Fruit fly (Drosophila melanogaster) whole organism, embryonic: Measurements from ENCODE around the gene EMC5.

Experiments used
- C15 ChIP-seq: fragments of 200-800 bp; sonication (Bioruptor generic); IDR thresholded peaks from 3 replicates; pipeline ENCODE4 v1.3.6; 2022; ENCODE audit warnings: missing biosample characterization, missing genetic modification characterization
- CG10267 ChIP-seq: fragments of 200-800 bp; sonication (Bioruptor generic); optimal IDR thresholded peaks from 2 replicates; lab custom pipeline; 2018; ENCODE audit warnings: missing biosample characterization, mild to moderate bottlenecking, missing genetic modification characterization, moderate library complexity
- CG11504 ChIP-seq: fragments of 200-800 bp; sonication (Bioruptor generic); optimal IDR thresholded peaks from 3 replicates; lab custom pipeline; 2019; ENCODE audit warnings: missing biosample characterization, mild to moderate bottlenecking, missing genetic modification characterization, moderate library complexity
- CG12071 ChIP-seq: fragments of 200-800 bp; sonication (Bioruptor generic); optimal IDR thresholded peaks from 3 replicates; lab custom pipeline; 2018; ENCODE audit warnings: missing biosample characterization, mild to moderate bottlenecking, missing genetic modification characterization
- CG12659 ChIP-seq: fragments of 200-800 bp; sonication (Bioruptor generic); optimal IDR thresholded peaks from 3 replicates; lab custom pipeline; 2017; ENCODE audit warnings: mild to moderate bottlenecking, missing biosample characterization, missing genetic modification reagents, missing genetic modification characterization
- CG12744 ChIP-seq: fragments of 200-800 bp; sonication (Bioruptor generic); optimal IDR thresholded peaks from 2 replicates; lab custom pipeline; 2016; ENCODE audit warnings: missing biosample characterization, missing genetic modification characterization
- CG13894 ChIP-seq: fragments of 200-800 bp; sonication (Bioruptor generic); optimal IDR thresholded peaks from 3 replicates; lab custom pipeline; 2018; ENCODE audit warnings: missing biosample characterization, mild to moderate bottlenecking, missing genetic modification characterization, moderate library complexity
- CG15696 ChIP-seq: fragments of 200-800 bp; sonication (Bioruptor generic); optimal IDR thresholded peaks from 2 replicates; lab custom pipeline; 2019; ENCODE audit warnings: missing biosample characterization, mild to moderate bottlenecking, missing genetic modification characterization, moderate library complexity
- CG17829 ChIP-seq: fragments of 200-800 bp; optimal IDR thresholded peaks from 2 replicates; lab custom pipeline; 2019; ENCODE audit warnings: missing biosample characterization, mild to moderate bottlenecking, missing genetic modification characterization, moderate library complexity
- CG2678 ChIP-seq: fragments of 200-800 bp; sonication (Bioruptor generic); optimal IDR thresholded peaks from 3 replicates; lab custom pipeline; 2019; ENCODE audit warnings: missing biosample characterization, mild to moderate bottlenecking, missing genetic modification characterization, moderate library complexity
- CG2712 ChIP-seq: fragments of 200-800 bp; optimal IDR thresholded peaks from 3 replicates; lab custom pipeline; 2019; ENCODE audit warnings: missing biosample characterization, mild to moderate bottlenecking, missing genetic modification characterization, moderate library complexity
- CG31224 ChIP-seq: fragments of 200-800 bp; sonication (Bioruptor generic); IDR thresholded peaks from 2 replicates; pipeline ENCODE4 v1.3.6; 2022; ENCODE audit warnings: missing biosample characterization, missing genetic modification characterization
- CG32532 ChIP-seq: fragments of 200-800 bp; sonication (Bioruptor generic); IDR thresholded peaks from 2 replicates; pipeline ENCODE4 v1.3.6; 2022; ENCODE audit warnings: missing biosample characterization, missing genetic modification characterization
- CG3281 ChIP-seq: fragments of 200-800 bp; sonication (Bioruptor generic); optimal IDR thresholded peaks from 3 replicates; lab custom pipeline; 2017; ENCODE audit warnings: missing biosample characterization, mild to moderate bottlenecking, missing genetic modification characterization
- CG3847 ChIP-seq: fragments of 200-800 bp; sonication (Bioruptor generic); IDR thresholded peaks from 2 replicates; pipeline ENCODE4 v1.3.6; 2022; ENCODE audit warnings: missing biosample characterization, missing genetic modification characterization
- CG4404 ChIP-seq: fragments of 200-800 bp; sonication (Bioruptor generic); IDR thresholded peaks from 2 replicates; pipeline ENCODE4 v1.3.6; 2022; ENCODE audit warnings: missing biosample characterization, missing genetic modification characterization
- CG6272 ChIP-seq: fragments of 200-800 bp; sonication (Bioruptor generic); IDR thresholded peaks from 2 replicates; pipeline ENCODE4 v1.3.6; 2022; ENCODE audit warnings: missing biosample characterization, missing genetic modification characterization
- CG6813 ChIP-seq: fragments of 200-800 bp; sonication (Bioruptor generic); optimal IDR thresholded peaks from 2 replicates; lab custom pipeline; 2017; ENCODE audit warnings: missing biosample characterization, missing genetic modification characterization, mild to moderate bottlenecking, moderate library complexity, missing genetic modification reagents
- CG7357 ChIP-seq: fragments of 200-800 bp; sonication (Bioruptor generic); IDR thresholded peaks from 3 replicates; pipeline ENCODE4 v1.3.6; 2022; ENCODE audit warnings: missing biosample characterization, missing genetic modification characterization
- CG9609 ChIP-seq: fragments of 200-800 bp; sonication (Bioruptor generic); optimal IDR thresholded peaks from 3 replicates; lab custom pipeline; 2016; ENCODE audit warnings: missing biosample characterization, missing genetic modification characterization
- CHES-1-like ChIP-seq: fragments of 200-800 bp; sonication (Bioruptor generic); optimal IDR thresholded peaks from 2 replicates; lab custom pipeline; 2016; ENCODE audit warnings: missing biosample characterization, missing genetic modification characterization
- CoRest ChIP-seq: fragments of 200-800 bp; sonication (Bioruptor generic); optimal IDR thresholded peaks from 3 replicates; lab custom pipeline; 2018; ENCODE audit warnings: missing biosample characterization, mild to moderate bottlenecking, missing genetic modification characterization, moderate library complexity
- Dbx ChIP-seq: fragments of 200-800 bp; sonication (Bioruptor generic); IDR thresholded peaks from 3 replicates; pipeline ENCODE4 v1.3.6; 2022; ENCODE audit warnings: missing biosample characterization, missing genetic modification characterization
- Dek ChIP-seq: fragments of 200-800 bp; sonication (Bioruptor generic); optimal IDR thresholded peaks from 3 replicates; lab custom pipeline; 2019; ENCODE audit warnings: missing biosample characterization, mild to moderate bottlenecking, missing genetic modification characterization, moderate library complexity
- Doc2 ChIP-seq: fragments of 200-800 bp; sonication (Bioruptor generic); IDR thresholded peaks from 2 replicates; pipeline ENCODE4 v1.3.6; 2022; ENCODE audit warnings: missing biosample characterization, missing genetic modification characterization
- Gug ChIP-seq: fragments of 200-800 bp; sonication (Bioruptor generic); IDR thresholded peaks from 4 replicates; pipeline ENCODE4 v1.3.6; 2022; ENCODE audit warnings: missing biosample characterization, missing genetic modification characterization
- Hand ChIP-seq: fragments of 200-800 bp; sonication (Bioruptor generic); optimal IDR thresholded peaks from 2 replicates; lab custom pipeline; 2017; ENCODE audit warnings: mild to moderate bottlenecking, missing biosample characterization, missing genetic modification reagents, missing genetic modification characterization
- Lhr ChIP-seq: fragments of 200-800 bp; sonication (Bioruptor generic); optimal IDR thresholded peaks from 3 replicates; lab custom pipeline; 2017; ENCODE audit warnings: mild to moderate bottlenecking, missing biosample characterization, missing genetic modification reagents, missing genetic modification characterization
- Nf-YB ChIP-seq: fragments of 200-800 bp; sonication (Bioruptor generic); optimal IDR thresholded peaks from 3 replicates; lab custom pipeline; 2019; ENCODE audit warnings: missing biosample characterization, mild to moderate bottlenecking, missing genetic modification characterization, moderate library complexity
- Nf-YC ChIP-seq: fragments of 200-800 bp; optimal IDR thresholded peaks from 3 replicates; lab custom pipeline; 2019; ENCODE audit warnings: missing biosample characterization, mild to moderate bottlenecking, missing genetic modification characterization, moderate library complexity
- Ptx1 ChIP-seq: fragments of 200-800 bp; sonication (Bioruptor generic); IDR thresholded peaks from 2 replicates; pipeline ENCODE4 v1.3.6; 2022; ENCODE audit warnings: missing biosample characterization, missing genetic modification characterization
- Sin3A ChIP-seq: fragments of >200 bp; optimal IDR thresholded peaks from 2 replicates; lab custom pipeline; 2018
- Sox102F ChIP-seq: fragments of 200-800 bp; sonication (Bioruptor generic); optimal IDR thresholded peaks from 2 replicates; lab custom pipeline; 2018; ENCODE audit warnings: missing biosample characterization, mild to moderate bottlenecking, missing genetic modification characterization, moderate library complexity
- Usf ChIP-seq: fragments of 200-800 bp; sonication (Bioruptor generic); optimal IDR thresholded peaks from 2 replicates; lab custom pipeline; 2017; ENCODE audit warnings: missing genotype, missing biosample characterization, missing genetic modification characterization
- Xrp1 ChIP-seq: fragments of 200-800 bp; sonication (Bioruptor generic); IDR thresholded peaks from 2 replicates; pipeline ENCODE4 v1.3.6; 2022; ENCODE audit warnings: missing biosample characterization, missing genetic modification characterization
- al ChIP-seq: fragments of 200-800 bp; sonication (Bioruptor generic); IDR thresholded peaks from 2 replicates; pipeline ENCODE4 v1.3.6; 2022; ENCODE audit warnings: missing biosample characterization, missing genetic modification characterization
- aop ChIP-seq: fragments of 200-800 bp; sonication (Bioruptor generic); IDR thresholded peaks from 2 replicates; pipeline ENCODE4 v1.3.6; 2022; ENCODE audit warnings: missing biosample characterization, missing genetic modification characterization
- bcd ChIP-seq: fragments of 200-800 bp; sonication (Bioruptor generic); optimal IDR thresholded peaks from 2 replicates; lab custom pipeline; 2017; ENCODE audit warnings: missing biosample characterization, mild to moderate bottlenecking, missing genetic modification characterization
- cwo ChIP-seq: fragments of 200-800 bp; sonication (Bioruptor generic); optimal IDR thresholded peaks from 3 replicates; lab custom pipeline; 2017; ENCODE audit warnings: missing biosample characterization, missing genetic modification characterization, mild to moderate bottlenecking, moderate library complexity, missing genetic modification reagents
- fd3F ChIP-seq: fragments of 200-800 bp; sonication (Bioruptor generic); optimal IDR thresholded peaks from 2 replicates; lab custom pipeline; 2018; ENCODE audit warnings: missing biosample characterization, mild to moderate bottlenecking, missing genetic modification characterization, moderate library complexity
- gem ChIP-seq: fragments of 200-800 bp; sonication (Bioruptor generic); optimal IDR thresholded peaks from 2 replicates; lab custom pipeline; 2019; ENCODE audit warnings: missing biosample characterization, mild to moderate bottlenecking, missing genetic modification characterization, moderate library complexity
- grau ChIP-seq: fragments of 200-800 bp; optimal IDR thresholded peaks from 3 replicates; lab custom pipeline; 2019; ENCODE audit warnings: missing biosample characterization, mild to moderate bottlenecking, missing genetic modification characterization, moderate library complexity
- lmd ChIP-seq: fragments of 200-800 bp; sonication (Bioruptor generic); IDR thresholded peaks from 2 replicates; pipeline ENCODE4 v1.3.6; 2022; ENCODE audit warnings: missing biosample characterization, missing genetic modification characterization
- nau ChIP-seq: fragments of 200-800 bp; sonication (Bioruptor generic); optimal IDR thresholded peaks from 3 replicates; lab custom pipeline; 2017; ENCODE audit warnings: missing biosample characterization, mild to moderate bottlenecking, missing genetic modification characterization, missing genetic modification reagents
- pan ChIP-seq, 4 experiments: fragments of >200 bp in 3 of 4; fragments of 200-800 bp in 1 of 4; sonication (Bioruptor generic) in 1 of 4; optimal IDR thresholded peaks in 3 of 4; IDR thresholded peaks in 1 of 4; 2 replicates each; pipeline versions ENCODE4 v1.3.6 to Lab custom; 2017 to 2022; ENCODE audit warnings: missing biosample characterization in 2 of 4, missing genetic modification characterization in 2 of 4, mixed read lengths in 1 of 4
- scrt ChIP-seq: fragments of 200-800 bp; sonication (Bioruptor generic); optimal IDR thresholded peaks from 2 replicates; lab custom pipeline; 2018; ENCODE audit warnings: missing biosample characterization, mild to moderate bottlenecking, missing genetic modification characterization, moderate library complexity
- sob ChIP-seq: fragments of 200-800 bp; sonication (Bioruptor generic); IDR thresholded peaks from 2 replicates; pipeline ENCODE4 v1.3.6; 2022; ENCODE audit warnings: missing biosample characterization, missing genetic modification characterization
- stc ChIP-seq: fragments of 200-800 bp; sonication (Bioruptor generic); IDR thresholded peaks from 2 replicates; pipeline ENCODE4 v1.3.6; 2022; ENCODE audit warnings: missing biosample characterization, missing genetic modification characterization
- vnd ChIP-seq: fragments of 200-800 bp; sonication (Bioruptor generic); IDR thresholded peaks from 3 replicates; pipeline ENCODE4 v1.3.6; 2022; ENCODE audit warnings: missing biosample characterization, missing genetic modification characterization; ENCODE audit not compliant: partially characterized antibody
- wdn ChIP-seq: fragments of 200-800 bp; sonication (Bioruptor generic); IDR thresholded peaks from 2 replicates; pipeline ENCODE4 v1.3.6; 2022; ENCODE audit warnings: missing biosample characterization, missing genetic modification characterization

Gene EMC5

dm6 chr2L:18966844-18967243 lies 20.7 kb upstream of the EMC5 start (continued):
- TF ChIP-seq CG17829 (tag; lab: Kevin White, UChicago) (peak; percentile 56), CoRest (tag; lab: Kevin White, UChicago) (peak; percentile 34), Dek (tag; lab: Kevin White, UChicago) (peak; percentile 34), Xrp1 (peak; percentile 42; the same call in 1 of the 2 replicates), CG3281 (GFP tag; lab: Kevin White, UChicago) (peak; percentile 71), Ptx1 (GFP tag; lab: Robert Waterston, UW) (peak; percentile 76), C15 (GFP tag; lab: Robert Waterston, UW) (0 out of 3 replicates have a peak, but pooled peaks have one; percentile 45), CHES-1-like (GFP tag; lab: Kevin White, UChicago) (no peak), aop (no peak), CG4404 (no peak), Sox102F (GFP tag; lab: Kevin White, UChicago) (peak; percentile 31), pan (optimal IDR thresholded peaks at IDR 0.05; lab: Kevin White, UChicago) (no peak), pan (GFP tag; optimal IDR thresholded peaks at IDR 0.05 in 1 of 2, IDR thresholded peaks at IDR 0.05 in 1 of 2) (peak in 1 of 2 experiments; percentile 74), CG31224 (GFP tag; lab: Robert Waterston, UW) (peak; percentile 62), Dbx (GFP tag; lab: Robert Waterston, UW) (peak; percentile 62; the same call in 1 of the 3 replicates), CG9609 (GFP tag; lab: Kevin White, UChicago) (no peak), Usf (GFP tag; lab: Kevin White, UChicago) (no peak), gem (tag; lab: Kevin White, UChicago) (peak; percentile 61), bcd (GFP tag; lab: Kevin White, UChicago) (peak; percentile 29), CG32532 (GFP tag; lab: Robert Waterston, UW) (peak; percentile 79), CG2712 (peak; percentile 57), CG2678 (tag; lab: Kevin White, UChicago) (peak; percentile 80), al (peak; percentile 49; the same call in 1 of the 2 replicates), Sin3A (lab: Kevin White, UChicago) (no peak), nau (GFP tag; lab: Kevin White, UChicago) (no peak), sob (GFP tag; lab: Robert Waterston, UW) (peak; percentile 56), CG7357 (GFP tag; lab: Robert Waterston, UW) (0 out of 3 replicates have a peak, but pooled peaks have one; percentile 13), CG12659 (peak; percentile 36), scrt (GFP tag; lab: Kevin White, UChicago) (peak; percentile 13), Nf-YB (no peak), Doc2 (GFP tag; lab: Robert Waterston, UW) (no peak), grau (tag; lab: Kevin White, UChicago) (peak; percentile 62), wdn (peak; percentile 65; the same call in 1 of the 2 replicates), CG12071 (GFP tag; lab: Kevin White, UChicago) (no peak), CG11504 (tag; lab: Kevin White, UChicago) (peak; percentile 36), CG10267 (tag; lab: Kevin White, UChicago) (peak; percentile 3), lmd (GFP tag; lab: Robert Waterston, UW) (peak; percentile 48; the same call in 1 of the 2 replicates), CG3847 (peak; percentile 60), Gug (GFP tag; lab: Robert Waterston, UW) (peak; percentile 14; the same call in 1 of the 4 replicates), CG6272 (GFP tag; lab: Robert Waterston, UW) (0 out of 2 replicates have a peak, but pooled peaks have one; percentile 31), CG12744 (GFP tag; lab: Kevin White, UChicago) (no peak), CG13894 (tag; lab: Kevin White, UChicago) (peak; percentile 57), CG15696 (peak; percentile 16), Nf-YC (tag; lab: Kevin White, UChicago) (peak; percentile 36), Lhr (GFP tag; lab: Kevin White, UChicago) (no peak), cwo (peak; percentile 59), vnd (GFP tag; lab: Robert Waterston, UW) (no peak), stc (GFP tag; lab: Robert Waterston, UW) (peak; percentile 63), Hand (peak; percentile 38), CG6813 (GFP tag; lab: Kevin White, UChicago) (peak; percentile 34), fd3F (peak; percentile 45)
